Fruit fly (Drosophila melanogaster): ENCODE results near the gene Gas41.

DNA sequence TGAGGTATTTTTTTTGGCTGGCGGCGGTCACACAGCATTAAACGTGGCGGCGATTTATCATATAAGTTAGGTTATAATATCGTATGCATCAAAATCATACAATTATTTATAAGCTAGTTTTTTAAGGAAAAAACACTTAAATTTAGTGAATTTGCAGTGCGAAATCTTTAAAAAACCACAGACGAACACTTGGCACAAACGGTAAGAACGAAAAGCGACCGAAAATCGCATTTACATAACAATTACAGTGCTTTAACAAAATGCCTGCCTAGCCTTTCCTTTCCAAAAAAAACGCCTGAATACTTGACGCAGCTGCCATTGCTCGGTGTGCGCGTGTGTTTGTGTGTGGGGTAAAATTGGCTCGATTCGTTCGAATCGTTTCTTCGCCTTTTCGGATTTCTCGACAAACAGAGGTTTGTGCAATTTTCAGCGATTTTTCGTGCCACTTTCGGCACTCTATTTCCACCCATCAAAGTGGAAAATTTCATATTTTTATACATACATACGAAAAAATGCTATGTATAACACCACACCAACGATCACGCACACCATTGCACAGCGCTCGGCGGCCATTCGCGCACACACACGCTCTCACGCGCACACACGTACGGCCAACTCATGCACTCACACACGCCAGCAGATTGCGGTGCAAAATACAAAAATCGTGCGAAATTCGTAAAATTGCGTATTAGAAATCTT, 29.2 kb downstream of the Gas41 start, which contains the start of gene Hrb27C:
- TF ChIP-seq net (GFP tag; optimal IDR thresholded peaks at IDR 0.05) (no peak), CG34406 (GFP tag; optimal IDR thresholded peaks at IDR 0.05) (peak; percentile 14), Eip75B (GFP tag; optimal IDR thresholded peaks at IDR 0.05) (no peak), lz (GFP tag; optimal IDR thresholded peaks at IDR 0.05) (no peak), topi (GFP tag; optimal IDR thresholded peaks at IDR 0.05) (no peak)
